Fruit fly (Drosophila melanogaster): ENCODE measurements around the gene CG13801.

Gene CG13801

dm6 chr3L:2410869-2411268 is 50.5 kb downstream of the CG13801 start:
- TF ChIP-seq Hr38 (GFP tag; optimal IDR thresholded peaks at IDR 0.05) (no peak), CG15336 (GFP tag; IDR thresholded peaks at IDR 0.05) (peak; percentile 57), Smox (GFP tag; optimal IDR thresholded peaks at IDR 0.05) (peak; percentile 2), lz (GFP tag; optimal IDR thresholded peaks at IDR 0.05) (no peak), CG10669 (GFP tag; optimal IDR thresholded peaks at IDR 0.05) (peak; percentile 31), net (GFP tag; optimal IDR thresholded peaks at IDR 0.05) (no peak), CG3032 (tag; optimal IDR thresholded peaks at IDR 0.05) (peak; percentile 7), Sox102F (GFP tag; optimal IDR thresholded peaks at IDR 0.05) (peak; percentile 9), CG10631 (GFP tag; optimal IDR thresholded peaks at IDR 0.05) (no peak), fd59A (GFP tag; optimal IDR thresholded peaks at IDR 0.05) (no peak), Hr4 (GFP tag; optimal IDR thresholded peaks at IDR 0.05) (peak; percentile 57), Ets21C (GFP tag; optimal IDR thresholded peaks at IDR 0.05) (no peak), ss (GFP tag; optimal IDR thresholded peaks at IDR 0.05) (peak in 1 of 2 experiments; percentile 7), CG6792 (GFP tag; optimal IDR thresholded peaks at IDR 0.05) (peak; percentile 5), eg (GFP tag; IDR thresholded peaks at IDR 0.05) (peak; percentile 69; the same call in 2 of the 3 replicates), CG11902 (GFP tag; optimal IDR thresholded peaks at IDR 0.05) (peak; percentile 23), esn (GFP tag; optimal IDR thresholded peaks at IDR 0.05) (peak; percentile 16), salr (GFP tag; optimal IDR thresholded peaks at IDR 0.05) (peak in 1 of 2 experiments; percentile 19), CG16779 (tag; optimal IDR thresholded peaks at IDR 0.05) (no peak), CG4318 (GFP tag; optimal IDR thresholded peaks at IDR 0.05) (peak; percentile 12), CG1621 (tag; optimal IDR thresholded peaks at IDR 0.05) (no peak), Lpt (GFP tag; optimal IDR thresholded peaks at IDR 0.05) (no peak), fkh (GFP tag; optimal IDR thresholded peaks at IDR 0.05) (no peak), Gug (GFP tag; IDR thresholded peaks at IDR 0.05) (no peak), CG6163 (GFP tag; IDR thresholded peaks at IDR 0.05) (peak; percentile 38; the same call in 1 of the 3 replicates), Blimp-1 (GFP tag; optimal IDR thresholded peaks at IDR 0.05) (no peak), achi (GFP tag; optimal IDR thresholded peaks at IDR 0.05) (no peak), CG8119 (GFP tag; IDR thresholded peaks at IDR 0.05) (peak; percentile 73), spab (GFP tag; optimal IDR thresholded peaks at IDR 0.05) (no peak), CG6276 (GFP tag; optimal IDR thresholded peaks at IDR 0.05) (peak; percentile 45), Hr39 (GFP tag; optimal IDR thresholded peaks at IDR 0.05) (no peak), svp (GFP tag) (no peak), Eip93F (GFP tag; optimal IDR thresholded peaks at IDR 0.05) (peak; percentile 27), CG11294 (GFP tag; IDR thresholded peaks at IDR 0.05) (no peak), Sox14 (GFP tag; optimal IDR thresholded peaks at IDR 0.05) (no peak), vri (GFP tag; optimal IDR thresholded peaks at IDR 0.05) (no peak), CG9139 (GFP tag; optimal IDR thresholded peaks at IDR 0.05) (no peak), OdsH (GFP tag; optimal IDR thresholded peaks at IDR 0.05) (peak; percentile 39), Ets96B (tag; optimal IDR thresholded peaks at IDR 0.05) (peak; percentile 55), Met (GFP tag; optimal IDR thresholded peaks at IDR 0.05) (no peak), Eip75B (GFP tag; optimal IDR thresholded peaks at IDR 0.05) (no peak), dac (GFP tag; optimal IDR thresholded peaks at IDR 0.05) (no peak), topi (GFP tag; optimal IDR thresholded peaks at IDR 0.05) (peak; percentile 69), acj6 (GFP tag; optimal IDR thresholded peaks at IDR 0.05) (peak; percentile 48), CG32006 (GFP tag; optimal IDR thresholded peaks at IDR 0.05) (peak; percentile 42), dsx (GFP tag; optimal IDR thresholded peaks at IDR 0.05; ENCODE audit: poor library complexity, severe bottlenecking) (peak; percentile 6), CG31627 (GFP tag; optimal IDR thresholded peaks at IDR 0.05) (no peak), cyc (GFP tag; optimal IDR thresholded peaks at IDR 0.05) (peak; percentile 49), CG8319 (GFP tag; optimal IDR thresholded peaks at IDR 0.05) (peak; percentile 8), CG7368 (GFP tag; optimal IDR thresholded peaks at IDR 0.05) (peak; percentile 68), CG3919 (GFP tag; optimal IDR thresholded peaks at IDR 0.05) (peak; percentile 62), CG6808 (GFP tag; optimal IDR thresholded peaks at IDR 0.05) (no peak)
